Fruit fly (Drosophila melanogaster) whole organism, prepupa: Measurements from ENCODE around the gene CG16964.
A peak's percentile ranks its signal among the peaks of the same experiment; 100 is the strongest.

Source experiments
- Blimp-1 ChIP-seq: fragments of 200-800 bp; sonication (Bioruptor generic); optimal IDR thresholded peaks from 3 replicates; lab custom pipeline; 2017; ENCODE audit warnings: missing biosample characterization, missing genetic modification characterization, mild to moderate bottlenecking, moderate library complexity, missing genetic modification reagents
- CG10631 ChIP-seq: fragments of 200-800 bp; sonication (Bioruptor generic); optimal IDR thresholded peaks from 2 replicates; lab custom pipeline; 2016; ENCODE audit warnings: missing biosample characterization, missing genetic modification characterization
- CG10669 ChIP-seq: fragments of 200-800 bp; sonication (Bioruptor generic); optimal IDR thresholded peaks from 3 replicates; lab custom pipeline; 2018; ENCODE audit warnings: missing biosample characterization, mild to moderate bottlenecking, missing genetic modification characterization, moderate library complexity
- CG11294 ChIP-seq: fragments of 200-800 bp; sonication (Bioruptor generic); IDR thresholded peaks from 2 replicates; pipeline ENCODE4 v1.3.6; 2022; ENCODE audit warnings: missing biosample characterization, missing genetic modification characterization
- CG11762 ChIP-seq: fragments of 200-800 bp; sonication (Bioruptor generic); optimal IDR thresholded peaks from 3 replicates; lab custom pipeline; 2016; ENCODE audit warnings: missing biosample characterization, missing genetic modification characterization; ENCODE audit not compliant: insufficient read depth
- CG11902 ChIP-seq: fragments of 200-800 bp; sonication (Bioruptor generic); optimal IDR thresholded peaks from 3 replicates; lab custom pipeline; 2016; ENCODE audit warnings: missing biosample characterization, missing genetic modification characterization
- CG15336 ChIP-seq: fragments of 200-800 bp; sonication (Bioruptor generic); IDR thresholded peaks from 2 replicates; pipeline ENCODE4 v1.3.6; 2022; ENCODE audit warnings: missing biosample characterization, missing genetic modification characterization
- CG1621 ChIP-seq: fragments of 200-800 bp; sonication (Bioruptor generic); optimal IDR thresholded peaks from 3 replicates; lab custom pipeline; 2018; ENCODE audit warnings: missing biosample characterization, mild to moderate bottlenecking, missing genetic modification characterization
- CG16779 ChIP-seq: fragments of 200-800 bp; sonication (Bioruptor generic); optimal IDR thresholded peaks from 3 replicates; lab custom pipeline; 2017; ENCODE audit warnings: missing biosample characterization, mild to moderate bottlenecking, missing genetic modification characterization
- CG3032 ChIP-seq: fragments of 200-800 bp; optimal IDR thresholded peaks from 2 replicates; lab custom pipeline; 2019; ENCODE audit warnings: missing biosample characterization, mild to moderate bottlenecking, missing genetic modification characterization, moderate library complexity
- CG31627 ChIP-seq: fragments of 200-800 bp; sonication (Bioruptor generic); optimal IDR thresholded peaks from 3 replicates; lab custom pipeline; 2016; ENCODE audit warnings: missing biosample characterization, missing genetic modification characterization
- CG32006 ChIP-seq: fragments of 200-800 bp; sonication (Bioruptor generic); optimal IDR thresholded peaks from 3 replicates; lab custom pipeline; 2017; ENCODE audit warnings: missing biosample characterization, mild to moderate bottlenecking, missing genetic modification characterization
- CG34406 ChIP-seq: fragments of 200-800 bp; sonication (Bioruptor generic); optimal IDR thresholded peaks from 3 replicates; lab custom pipeline; 2016; ENCODE audit warnings: missing biosample characterization, missing genetic modification characterization
- CG4318 ChIP-seq: fragments of 200-800 bp; sonication (Bioruptor generic); optimal IDR thresholded peaks from 3 replicates; lab custom pipeline; 2017; ENCODE audit warnings: missing biosample characterization, mild to moderate bottlenecking, missing genetic modification characterization
- CG6163 ChIP-seq: fragments of 200-800 bp; sonication (Bioruptor generic); IDR thresholded peaks from 3 replicates; pipeline ENCODE4 v1.3.6; 2022; ENCODE audit warnings: missing biosample characterization, missing genetic modification characterization
- CG6792 ChIP-seq: fragments of 200-800 bp; sonication (Bioruptor generic); optimal IDR thresholded peaks from 3 replicates; lab custom pipeline; 2016; ENCODE audit warnings: missing biosample characterization, missing genetic modification characterization
- CG6808 ChIP-seq: fragments of 200-800 bp; sonication (Bioruptor generic); optimal IDR thresholded peaks from 3 replicates; lab custom pipeline; 2017; ENCODE audit warnings: missing biosample characterization, missing genetic modification characterization, mild to moderate bottlenecking, moderate library complexity, missing genetic modification reagents
- CG6854 ChIP-seq: fragments of 200-800 bp; sonication (Bioruptor generic); optimal IDR thresholded peaks from 2 replicates; lab custom pipeline; 2017; ENCODE audit warnings: missing biosample characterization, mild to moderate bottlenecking, missing genetic modification characterization
- CG7368 ChIP-seq: fragments of 200-800 bp; sonication (Bioruptor generic); optimal IDR thresholded peaks from 3 replicates; lab custom pipeline; 2016; ENCODE audit warnings: missing biosample characterization, missing genetic modification characterization
- CG8119 ChIP-seq: fragments of 200-800 bp; sonication (Bioruptor generic); IDR thresholded peaks from 3 replicates; pipeline ENCODE4 v1.3.6; 2022; ENCODE audit warnings: missing biosample characterization, missing genetic modification characterization
- CG8632 ChIP-seq: fragments of 200-800 bp; sonication (Bioruptor generic); optimal IDR thresholded peaks from 3 replicates; lab custom pipeline; 2016; ENCODE audit warnings: missing biosample characterization, missing genetic modification characterization
- CG9139 ChIP-seq: fragments of 200-800 bp; sonication (Bioruptor generic); optimal IDR thresholded peaks from 3 replicates; lab custom pipeline; 2017; ENCODE audit warnings: missing biosample characterization, mild to moderate bottlenecking, missing genetic modification characterization
- Eip75B ChIP-seq: fragments of 200-800 bp; sonication (Bioruptor generic); optimal IDR thresholded peaks from 3 replicates; lab custom pipeline; 2016; ENCODE audit warnings: missing biosample characterization, missing genetic modification characterization
- Eip78C ChIP-seq: fragments of 200-800 bp; sonication (Bioruptor generic); peaks from one replicate; lab custom pipeline; 2016; ENCODE audit warnings: missing biosample characterization, missing genetic modification characterization
- Ets21C ChIP-seq: fragments of 200-800 bp; sonication (Bioruptor generic); optimal IDR thresholded peaks from 3 replicates; lab custom pipeline; 2016; ENCODE audit warnings: missing biosample characterization, missing genetic modification characterization
- Ets96B ChIP-seq: fragments of 200-800 bp; optimal IDR thresholded peaks from 2 replicates; lab custom pipeline; 2019; ENCODE audit warnings: missing biosample characterization, mild to moderate bottlenecking, missing genetic modification characterization, moderate library complexity
- Gug ChIP-seq: fragments of 200-800 bp; sonication (Bioruptor generic); IDR thresholded peaks from 2 replicates; pipeline ENCODE4 v1.3.6; 2022; ENCODE audit warnings: missing biosample characterization, missing genetic modification characterization
- Hr38 ChIP-seq: sonication (Bioruptor generic); optimal IDR thresholded peaks from 2 replicates; lab custom pipeline; 2016; ENCODE audit warnings: missing biosample characterization, missing genetic modification characterization
- Hr39 ChIP-seq: fragments of 200-800 bp; sonication (Bioruptor generic); optimal IDR thresholded peaks from 2 replicates; lab custom pipeline; 2016; ENCODE audit warnings: missing biosample characterization, missing genetic modification characterization
- Hr4 ChIP-seq: fragments of 200-800 bp; sonication (Bioruptor generic); optimal IDR thresholded peaks from 3 replicates; lab custom pipeline; 2016; ENCODE audit warnings: missing biosample characterization, missing genetic modification characterization
- Lpt ChIP-seq: fragments of 200-800 bp; sonication (Bioruptor generic); optimal IDR thresholded peaks from 3 replicates; lab custom pipeline; 2016; ENCODE audit warnings: missing biosample characterization, missing genetic modification characterization
- Met ChIP-seq: fragments of 200-800 bp; sonication (Bioruptor generic); optimal IDR thresholded peaks from 3 replicates; lab custom pipeline; 2016; ENCODE audit warnings: missing biosample characterization, missing genetic modification characterization
- OdsH ChIP-seq: fragments of 200-800 bp; sonication (Bioruptor generic); optimal IDR thresholded peaks from 3 replicates; lab custom pipeline; 2016; ENCODE audit warnings: missing biosample characterization, missing genetic modification characterization
- Smox ChIP-seq: fragments of 200-800 bp; sonication (Bioruptor generic); optimal IDR thresholded peaks from 3 replicates; lab custom pipeline; 2016; ENCODE audit warnings: missing biosample characterization, missing genetic modification characterization
- Sox102F ChIP-seq: fragments of 200-800 bp; sonication (Bioruptor generic); optimal IDR thresholded peaks from 2 replicates; lab custom pipeline; 2016; ENCODE audit warnings: missing biosample characterization, mild to moderate bottlenecking, missing genetic modification characterization
- Sox14 ChIP-seq: fragments of 200-800 bp; sonication (Bioruptor generic); optimal IDR thresholded peaks from 3 replicates; lab custom pipeline; 2016; ENCODE audit warnings: missing biosample characterization, missing genetic modification characterization
- Sox15 ChIP-seq: fragments of 200-800 bp; sonication (Bioruptor generic); optimal IDR thresholded peaks from 3 replicates; lab custom pipeline; 2016; ENCODE audit warnings: missing biosample characterization, missing genetic modification characterization
- achi ChIP-seq: fragments of 200-800 bp; sonication (Bioruptor generic); optimal IDR thresholded peaks from 3 replicates; lab custom pipeline; 2016; ENCODE audit warnings: missing biosample characterization, missing genetic modification characterization
- cyc ChIP-seq: fragments of 200-800 bp; sonication (Bioruptor generic); optimal IDR thresholded peaks from 3 replicates; lab custom pipeline; 2016; ENCODE audit warnings: missing biosample characterization, missing genetic modification characterization
- dsx ChIP-seq: fragments of 200-800 bp; optimal IDR thresholded peaks from 3 replicates; lab custom pipeline; 2019; ENCODE audit warnings: missing biosample characterization, mild to moderate bottlenecking, missing genetic modification characterization, moderate library complexity; ENCODE audit not compliant: poor library complexity, severe bottlenecking
- eg ChIP-seq: fragments of 200-800 bp; sonication (Bioruptor generic); IDR thresholded peaks from 3 replicates; pipeline ENCODE4 v1.3.6; 2022; ENCODE audit warnings: missing biosample characterization, missing genetic modification characterization
- esn ChIP-seq: fragments of 200-800 bp; sonication (Bioruptor generic); optimal IDR thresholded peaks from 2 replicates; lab custom pipeline; 2016; ENCODE audit warnings: missing biosample characterization, mild to moderate bottlenecking, missing genetic modification characterization, moderate library complexity
- fd59A ChIP-seq: fragments of 200-800 bp; sonication (Bioruptor generic); optimal IDR thresholded peaks from 2 replicates; lab custom pipeline; 2017; ENCODE audit warnings: missing biosample characterization, mild to moderate bottlenecking, missing genetic modification characterization, missing genetic modification reagents
- fd85E ChIP-seq: fragments of 200-800 bp; sonication (Bioruptor generic); optimal IDR thresholded peaks from 3 replicates; lab custom pipeline; 2016; ENCODE audit warnings: missing biosample characterization, missing genetic modification characterization
- fkh ChIP-seq: fragments of 200-800 bp; sonication (Bioruptor generic); optimal IDR thresholded peaks from 3 replicates; lab custom pipeline; 2017; ENCODE audit warnings: missing biosample characterization, mild to moderate bottlenecking, missing genetic modification characterization, moderate library complexity
- net ChIP-seq: fragments of 200-800 bp; sonication (Bioruptor generic); optimal IDR thresholded peaks from 3 replicates; lab custom pipeline; 2016; ENCODE audit warnings: missing biosample characterization, missing genetic modification characterization
- pdm3 ChIP-seq: fragments of 200-800 bp; sonication (Bioruptor generic); optimal IDR thresholded peaks from 3 replicates; lab custom pipeline; 2016; ENCODE audit warnings: missing biosample characterization, missing genetic modification characterization
- salr ChIP-seq, 2 experiments: fragments of 200-800 bp; sonication (Bioruptor generic); optimal IDR thresholded peaks; 3 replicates each; lab custom pipeline; 2016 to 2018; ENCODE audit warnings: missing biosample characterization in 2 of 2, missing genetic modification characterization in 2 of 2, mild to moderate bottlenecking in 1 of 2
- spab ChIP-seq: fragments of 200-800 bp; sonication (Bioruptor generic); optimal IDR thresholded peaks from 2 replicates; lab custom pipeline; 2017; ENCODE audit warnings: missing biosample characterization, mild to moderate bottlenecking, missing genetic modification characterization, missing genetic modification reagents
- ss ChIP-seq, 2 experiments: fragments of 200-800 bp; sonication (Bioruptor generic); optimal IDR thresholded peaks; 2 replicates in 1 of 2; 3 replicates in 1 of 2; lab custom pipeline; 2017 to 2018; ENCODE audit warnings: mild to moderate bottlenecking in 2 of 2, missing biosample characterization in 2 of 2, missing genetic modification characterization in 2 of 2, moderate library complexity in 1 of 2
- svp ChIP-seq: fragments of 200-800 bp; sonication (Bioruptor generic); peaks from one replicate; lab custom pipeline; 2016; ENCODE audit warnings: missing biosample characterization, missing genetic modification characterization
- vri ChIP-seq: fragments of 200-800 bp; sonication (Bioruptor generic); optimal IDR thresholded peaks from 3 replicates; lab custom pipeline; 2016; ENCODE audit warnings: missing biosample characterization, mild to moderate bottlenecking, missing genetic modification characterization

The CG16964 gene

DNA sequence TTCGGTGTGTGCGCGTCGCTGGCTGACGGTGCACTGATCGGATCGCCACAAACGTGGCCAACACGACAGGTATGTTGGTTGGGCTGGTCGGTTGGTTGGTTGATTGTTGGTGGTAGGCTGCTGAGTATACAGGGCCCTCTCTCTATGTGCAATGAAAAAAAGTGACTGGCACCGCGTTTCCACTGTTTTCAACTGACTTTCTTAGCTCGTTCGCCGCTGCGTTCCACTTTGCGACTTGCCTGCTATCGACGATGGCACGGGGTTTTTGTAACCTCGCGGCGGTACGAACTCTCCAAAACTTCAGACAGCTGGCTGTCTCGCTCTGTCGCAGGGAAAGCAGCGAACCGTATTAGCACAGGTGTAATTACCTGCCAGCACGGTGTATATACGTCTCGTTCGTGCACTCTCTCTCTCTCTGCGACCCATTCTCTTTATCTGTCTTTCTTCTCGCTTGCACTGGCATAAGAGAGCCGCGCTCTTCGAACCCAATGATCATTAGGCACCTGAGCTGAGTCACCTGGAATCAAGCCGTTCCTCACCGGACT, 23.2 kb downstream of the CG16964 start:
- TF ChIP-seq Hr39 (GFP tag; lab: Kevin White, UChicago) (no peak), CG11762 (no peak), Sox14 (GFP tag; lab: Kevin White, UChicago) (peak; percentile 29), CG6808 (GFP tag; lab: Kevin White, UChicago) (peak; percentile 5), achi (GFP tag; lab: Kevin White, UChicago) (no peak), salr (GFP tag; optimal IDR thresholded peaks at IDR 0.05; lab: Kevin White, UChicago) (no peak), net (GFP tag; lab: Kevin White, UChicago) (no peak), Sox15 (GFP tag; lab: Kevin White, UChicago) (no peak), CG1621 (tag; lab: Kevin White, UChicago) (peak; percentile 18), Smox (no peak), CG11902 (no peak), esn (GFP tag; lab: Kevin White, UChicago) (peak; percentile 36), CG16779 (tag; lab: Kevin White, UChicago) (no peak), CG4318 (GFP tag; lab: Kevin White, UChicago) (no peak), Ets96B (tag; lab: Kevin White, UChicago) (no peak), CG8119 (no peak; the same call in 2 of the 3 replicates), Lpt (GFP tag; lab: Kevin White, UChicago) (peak; percentile 17), fkh (GFP tag; lab: Kevin White, UChicago) (peak; percentile 85), CG10669 (no peak), CG6792 (GFP tag; lab: Kevin White, UChicago) (no peak), CG34406 (no peak), CG8632 (GFP tag; lab: Kevin White, UChicago) (no peak), CG6163 (GFP tag; lab: Robert Waterston, UW) (0 out of 3 replicates have a peak, but pooled peaks have one; percentile 28), OdsH (GFP tag; lab: Kevin White, UChicago) (no peak), Hr38 (GFP tag; lab: Kevin White, UChicago) (no peak), fd85E (GFP tag; lab: Kevin White, UChicago) (no peak), svp (GFP tag; lab: Kevin White, UChicago) (peak; percentile 56), fd59A (GFP tag; lab: Kevin White, UChicago) (no peak), ss (GFP tag; optimal IDR thresholded peaks at IDR 0.05; lab: Kevin White, UChicago) (peak; percentile 31 to 54), CG6854 (peak; percentile 45), CG10631 (no peak), pdm3 (GFP tag; lab: Kevin White, UChicago) (no peak), Eip75B (GFP tag; lab: Kevin White, UChicago) (peak; percentile 37), vri (GFP tag; lab: Kevin White, UChicago) (no peak), Ets21C (GFP tag; lab: Kevin White, UChicago) (no peak), CG9139 (GFP tag; lab: Kevin White, UChicago) (no peak), Sox102F (GFP tag; lab: Kevin White, UChicago) (peak; percentile 29), Gug (GFP tag; lab: Robert Waterston, UW) (no peak), CG31627 (GFP tag; lab: Kevin White, UChicago) (no peak), CG7368 (GFP tag; lab: Kevin White, UChicago) (peak; percentile 24), Met (GFP tag; lab: Kevin White, UChicago) (peak; percentile 11), Blimp-1 (GFP tag; lab: Kevin White, UChicago) (peak; percentile 13), Hr4 (GFP tag; lab: Kevin White, UChicago) (no peak), Eip78C (peak; percentile 46), dsx (GFP tag; lab: Kevin White, UChicago) (peak; percentile 23), CG3032 (no peak), CG32006 (no peak), CG15336 (GFP tag; lab: Robert Waterston, UW) (0 out of 2 replicates have a peak, but pooled peaks have one; percentile 35), eg (GFP tag; lab: Robert Waterston, UW) (peak; percentile 48; the same call in 1 of the 3 replicates), spab (GFP tag; lab: Kevin White, UChicago) (no peak), CG11294 (no peak), cyc (GFP tag; lab: Kevin White, UChicago) (no peak)
